Fruit fly (Drosophila melanogaster): ENCODE data around the gene CG32344.

CG32344 gene

DNA sequence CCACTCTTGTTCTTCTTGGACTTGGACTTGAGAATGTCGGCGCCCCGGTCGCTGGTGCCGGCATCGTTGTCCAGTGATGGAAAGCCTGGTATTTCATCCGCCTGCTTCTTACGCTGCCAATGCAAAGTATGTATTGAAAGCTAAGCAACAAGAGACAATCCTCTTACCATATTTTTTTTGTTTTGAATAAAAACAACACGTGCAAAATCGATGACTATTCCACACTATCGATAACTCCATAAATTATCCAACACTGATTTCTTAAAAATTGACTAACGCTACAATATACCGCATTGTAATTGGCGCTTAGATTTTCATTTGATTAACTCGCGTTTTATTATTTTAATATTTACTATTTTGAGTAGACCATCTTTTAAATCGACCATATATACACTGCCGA lies at the start of gene CG32344:
Gene CG32344 (minus strand): TSS at position 235 of the 400 bp plus-strand sequence.
- TF ChIP-seq rn (GFP tag; IDR thresholded peaks at IDR 0.05) (no peak), Pif1B (GFP tag; optimal IDR thresholded peaks at IDR 0.05) (no peak), fd96Ca (GFP tag; IDR thresholded peaks at IDR 0.05) (no peak), CG10348 (GFP tag; IDR thresholded peaks at IDR 0.05) (no peak), Ets98B (GFP tag; IDR thresholded peaks at IDR 0.05) (no peak), CG4496 (GFP tag; IDR thresholded peaks at IDR 0.05) (no peak), CG32121 (GFP tag; IDR thresholded peaks at IDR 0.05) (no peak), CG8301 (tag; optimal IDR thresholded peaks at IDR 0.05) (no peak), CG34367 (tag; optimal IDR thresholded peaks at IDR 0.05) (no peak)

DNA sequence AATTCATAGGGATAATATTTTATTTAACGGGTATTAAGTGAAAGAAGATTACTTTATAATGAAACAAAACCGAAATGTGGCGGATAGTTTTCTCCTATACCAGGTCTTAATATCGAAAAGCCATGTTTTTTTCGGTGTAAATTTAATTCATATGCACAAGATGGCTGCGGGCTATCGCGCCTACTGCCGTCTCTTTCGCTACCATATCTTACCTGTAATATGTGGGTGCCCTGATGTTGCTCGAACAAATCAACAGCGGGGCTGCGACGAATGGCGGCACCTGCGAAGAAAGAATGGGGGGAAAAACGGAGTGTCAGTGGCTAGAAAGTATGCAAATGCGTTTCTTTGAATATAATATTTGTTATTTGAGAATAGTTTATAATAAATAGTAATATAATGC lies 46.7 kb upstream of the CG32344 start:
- TF ChIP-seq CG34367 (tag; optimal IDR thresholded peaks at IDR 0.05) (no peak), CG32121 (GFP tag; IDR thresholded peaks at IDR 0.05) (no peak), Pif1A (GFP tag; optimal IDR thresholded peaks at IDR 0.05) (no peak), CG8301 (tag; optimal IDR thresholded peaks at IDR 0.05) (no peak), CG8159 (tag; optimal IDR thresholded peaks at IDR 0.05) (no peak), Snoo (tag; optimal IDR thresholded peaks at IDR 0.05) (no peak), CG13204 (GFP tag; optimal IDR thresholded peaks at IDR 0.05) (no peak), Pif1B (GFP tag; optimal IDR thresholded peaks at IDR 0.05) (no peak), EcR (GFP tag; optimal IDR thresholded peaks at IDR 0.05) (no peak), CG15710 (tag; optimal IDR thresholded peaks at IDR 0.05) (no peak)

DNA sequence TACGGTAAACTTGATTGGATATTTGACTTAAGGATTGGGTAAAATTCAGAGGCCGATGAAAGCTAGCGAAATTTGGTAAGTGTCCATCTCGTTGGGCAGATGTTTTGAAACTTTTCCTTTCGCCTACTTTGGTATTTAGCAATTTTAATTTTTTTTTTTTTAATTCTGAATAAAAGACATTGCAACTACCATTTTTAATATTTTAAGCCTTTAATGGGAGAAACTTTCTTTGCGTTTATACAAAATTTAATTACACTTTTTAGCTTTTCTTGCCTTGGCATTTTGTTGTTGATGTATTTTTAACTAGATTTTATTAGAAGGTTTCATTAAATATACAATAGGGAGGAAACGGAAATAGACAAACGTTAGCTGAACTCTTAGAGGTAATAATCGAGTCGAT lies 41.8 kb upstream of the CG32344 start, which contains the start of gene CG13884:
Gene CG13884 (minus strand): TSS at position 101 of the 400 bp plus-strand sequence.
- TF ChIP-seq CG9948 (tag; optimal IDR thresholded peaks at IDR 0.05) (no peak), CG12605 (GFP tag; IDR thresholded peaks at IDR 0.05) (no peak), Pif1A (GFP tag; optimal IDR thresholded peaks at IDR 0.05) (no peak), CG13204 (GFP tag; optimal IDR thresholded peaks at IDR 0.05) (no peak), gl (tag; optimal IDR thresholded peaks at IDR 0.05) (no peak), Snoo (tag; optimal IDR thresholded peaks at IDR 0.05) (no peak), CG8159 (tag; optimal IDR thresholded peaks at IDR 0.05) (no peak), Ets98B (GFP tag; IDR thresholded peaks at IDR 0.05) (no peak)

DNA sequence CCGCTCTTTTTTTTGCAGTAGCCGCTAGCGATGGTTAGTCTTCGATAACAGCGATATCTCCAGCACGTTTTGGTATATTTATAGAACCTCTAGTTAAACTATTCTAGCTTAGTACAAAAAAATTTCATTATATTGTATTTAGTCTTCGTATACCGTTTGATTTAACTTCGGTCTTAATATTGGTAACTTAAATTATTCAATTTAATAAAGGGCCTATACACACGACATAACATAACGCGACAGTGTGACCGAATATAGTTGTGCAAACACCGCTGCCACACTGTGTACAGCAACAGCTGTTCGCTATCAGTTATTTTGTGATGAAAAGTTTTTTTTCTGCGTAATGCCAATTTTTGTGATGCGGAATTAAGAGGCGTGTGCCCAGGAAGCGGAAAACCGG lies 36.7 kb upstream of the CG32344 start, which contains the start of the genes Cdc5 and CG1233:
Gene Cdc5 (minus strand): TSS at position 183 of the 400 bp plus-strand sequence.
Gene CG1233 (plus strand): TSS at position 272 of the 400 bp plus-strand sequence.
- TF ChIP-seq CG32121 (GFP tag; IDR thresholded peaks at IDR 0.05) (peak; percentile 27; the same call in 1 of the 2 replicates), CG13204 (GFP tag; optimal IDR thresholded peaks at IDR 0.05) (no peak)

DNA sequence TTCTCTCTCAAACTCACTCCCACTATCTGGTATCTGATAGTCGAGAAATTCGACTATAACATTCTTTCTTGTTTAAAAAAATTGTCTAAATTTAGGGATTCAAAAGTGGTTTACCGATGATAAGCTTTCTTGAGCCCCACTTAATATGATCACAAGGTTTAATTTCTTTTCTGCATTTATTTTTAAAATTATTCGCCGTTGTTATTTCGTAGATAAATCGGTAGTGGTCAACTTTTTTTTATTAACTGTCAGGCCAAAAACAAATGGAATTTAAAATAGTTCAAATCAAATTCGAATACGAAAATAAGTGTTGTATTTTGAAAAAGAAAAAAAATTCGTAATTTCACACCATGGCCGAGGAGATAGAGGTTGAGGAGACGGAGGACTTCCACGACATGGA lies 33.2 kb upstream of the CG32344 start, which contains the start of gene Roc1b:
Gene Roc1b (plus strand): TSS at position 301 of the 400 bp plus-strand sequence.
- TF ChIP-seq rn (GFP tag; IDR thresholded peaks at IDR 0.05) (no peak), CG10348 (GFP tag; IDR thresholded peaks at IDR 0.05) (no peak), fd96Ca (GFP tag; IDR thresholded peaks at IDR 0.05) (no peak), CG13204 (GFP tag; optimal IDR thresholded peaks at IDR 0.05) (no peak), CG12605 (GFP tag; IDR thresholded peaks at IDR 0.05) (no peak), CG17806 (tag; optimal IDR thresholded peaks at IDR 0.05) (no peak)

DNA sequence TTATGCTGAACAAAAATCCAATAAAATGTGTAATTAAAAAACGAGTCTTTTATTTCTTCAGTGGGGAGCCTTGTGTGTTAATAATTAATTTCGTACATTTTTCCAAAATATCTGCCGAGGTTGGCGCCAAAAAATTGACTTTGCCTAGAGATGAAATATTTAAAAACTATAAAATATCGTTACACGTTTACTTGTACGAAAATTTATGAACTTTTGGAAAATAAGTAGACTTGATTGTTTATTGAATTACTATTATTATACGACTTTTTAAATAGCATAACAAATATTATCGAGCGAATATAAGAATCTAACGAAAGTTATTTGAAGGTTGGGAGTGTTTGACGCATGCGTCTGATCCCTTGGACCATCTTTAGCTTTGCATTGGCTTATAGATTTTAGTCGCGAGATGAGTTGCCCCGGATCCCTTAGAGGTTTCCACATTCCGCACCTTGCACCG lies 31.5 kb upstream of the CG32344 start, which contains the start of gene CG1231:
Gene CG1231 (plus strand): TSS at position 407 of the 457 bp plus-strand sequence.
- TF ChIP-seq gl (tag; optimal IDR thresholded peaks at IDR 0.05): no peak
- TF ChIP-seq Snoo (tag; optimal IDR thresholded peaks at IDR 0.05): no peak
- TF ChIP-seq Pif1B (GFP tag; optimal IDR thresholded peaks at IDR 0.05): no peak
- TF ChIP-seq CG34367 (tag; optimal IDR thresholded peaks at IDR 0.05): no peak

DNA sequence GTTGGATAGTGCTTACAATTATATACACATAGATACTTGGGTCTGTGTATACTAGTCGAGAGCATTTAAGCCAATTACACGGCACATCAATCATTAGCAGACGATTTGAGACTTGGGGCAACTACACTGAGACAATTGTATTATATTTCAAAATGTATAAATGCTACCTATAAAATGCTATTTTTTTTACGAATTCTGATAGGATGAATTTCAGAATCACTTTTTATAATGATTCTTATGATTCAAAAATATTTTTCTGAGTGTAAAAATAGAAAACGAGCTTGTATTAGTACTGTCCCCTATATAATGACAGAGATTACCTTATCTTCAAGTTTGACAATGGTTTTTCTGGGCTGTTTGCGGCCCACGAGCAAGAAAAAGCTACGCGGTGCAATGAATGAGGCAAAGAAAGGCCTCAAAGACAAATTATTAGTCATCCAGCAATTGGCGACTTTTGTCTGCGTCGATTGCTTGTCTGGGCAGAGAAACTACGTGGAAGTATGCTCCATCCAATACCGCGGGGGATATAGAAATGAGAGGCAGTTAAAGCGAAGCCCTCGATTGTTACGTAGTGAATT lies 26.2 kb upstream of the CG32344 start:
- no peak for TF ChIP-seq fd96Ca (GFP tag; IDR thresholded peaks at IDR 0.05)
- no peak for TF ChIP-seq Snoo (tag; optimal IDR thresholded peaks at IDR 0.05)
- TF ChIP-seq CG15710 (tag; optimal IDR thresholded peaks at IDR 0.05): peak; percentile 8
- no peak for TF ChIP-seq EcR (GFP tag; optimal IDR thresholded peaks at IDR 0.05)
- TF ChIP-seq CG10348 (GFP tag; IDR thresholded peaks at IDR 0.05): no peak
- peak; percentile 63 for TF ChIP-seq Ets98B (GFP tag; IDR thresholded peaks at IDR 0.05)
- peak; percentile 50 for TF ChIP-seq CG17806 (tag; optimal IDR thresholded peaks at IDR 0.05)
- no peak for TF ChIP-seq CG8301 (tag; optimal IDR thresholded peaks at IDR 0.05)
- TF ChIP-seq Pif1B (GFP tag; optimal IDR thresholded peaks at IDR 0.05): no peak
- TF ChIP-seq rn (GFP tag; IDR thresholded peaks at IDR 0.05): peak; percentile 39; the same call in 1 of the 2 replicates
- no peak for TF ChIP-seq D1 (tag; optimal IDR thresholded peaks at IDR 0.05)
- peak; percentile 71 for TF ChIP-seq CG9948 (tag; optimal IDR thresholded peaks at IDR 0.05)
- no peak for TF ChIP-seq CG8159 (tag; optimal IDR thresholded peaks at IDR 0.05)
- no peak for TF ChIP-seq CG34367 (tag; optimal IDR thresholded peaks at IDR 0.05)
- no peak for TF ChIP-seq CG13204 (GFP tag; optimal IDR thresholded peaks at IDR 0.05)
- peak; percentile 72 for TF ChIP-seq CG12605 (GFP tag; IDR thresholded peaks at IDR 0.05)
- TF ChIP-seq gl (tag; optimal IDR thresholded peaks at IDR 0.05): no peak
- TF ChIP-seq CG14655 (GFP tag; optimal IDR thresholded peaks at IDR 0.05): no peak
- peak; percentile 82 for TF ChIP-seq CG32121 (GFP tag; IDR thresholded peaks at IDR 0.05)
- TF ChIP-seq CG4496 (GFP tag; IDR thresholded peaks at IDR 0.05): peak; percentile 82
- TF ChIP-seq Pif1A (GFP tag; optimal IDR thresholded peaks at IDR 0.05): no peak

All from whole organism, pupa.